Worm (Caenorhabditis elegans) whole organism, L1 larva: Measurements from ENCODE around the gene F35D11.1.
A peak's percentile ranks its signal among the peaks of the same experiment; 100 is the strongest.

ENCODE experiments used
- C04F5.9 ChIP-seq: sonication (generic microtip); optimal IDR thresholded peaks from 2 replicates; lab custom pipeline; 2016; ENCODE audit warnings: missing genetic modification characterization, missing compliant biosample characterization
- Y116A8C.19 ChIP-seq: sonication (generic microtip); optimal IDR thresholded peaks from 2 replicates; lab custom pipeline; 2016; ENCODE audit warnings: missing compliant biosample characterization, missing genetic modification characterization, borderline replicate concordance
- aly-2 ChIP-seq: fragments of 150-350 bp; optimal IDR thresholded peaks from 2 replicates; lab custom pipeline; 2014; ENCODE audit warnings: missing biosample characterization, missing genetic modification characterization
- ama-1 ChIP-seq: fragments of 150-350 bp; optimal IDR thresholded peaks from 2 replicates; lab custom pipeline; 2014
- ceh-8 ChIP-seq: fragments of 200-800 bp; sonication (Bioruptor generic); optimal IDR thresholded peaks from 2 replicates; lab custom pipeline; 2018; ENCODE audit warnings: mild to moderate bottlenecking, missing genetic modification characterization, moderate library complexity, missing compliant biosample characterization
- dpl-1 ChIP-seq, 3 experiments: fragments of 150-350 bp in 2 of 3; sonication (generic microtip) in 1 of 3; optimal IDR thresholded peaks; 2 replicates each; lab custom pipeline; 2014 to 2017; ENCODE audit warnings: missing biosample characterization in 3 of 3, missing genetic modification characterization in 3 of 3, missing genetic modification reagents in 3 of 3
- dsc-1 ChIP-seq: sonication (generic microtip); optimal IDR thresholded peaks from 2 replicates; lab custom pipeline; 2016; ENCODE audit warnings: mild to moderate bottlenecking, missing genetic modification characterization, missing compliant biosample characterization
- efl-1 ChIP-seq, 4 experiments: fragments of 150-350 bp; optimal IDR thresholded peaks in 3 of 4; peaks in 1 of 4; 1 replicate in 1 of 4; 2 replicates in 3 of 4; lab custom pipeline; 2014; ENCODE audit warnings: missing biosample characterization in 2 of 4, missing genetic modification characterization in 2 of 4, missing genetic modification reagents in 2 of 4
- egl-13 ChIP-seq: sonication (generic microtip); optimal IDR thresholded peaks from 2 replicates; lab custom pipeline; 2016; ENCODE audit warnings: missing genotype, missing genetic modification reagents, missing genetic modification characterization, missing compliant biosample characterization
- elt-2 ChIP-seq: sonication (generic microtip); optimal IDR thresholded peaks from 2 replicates; lab custom pipeline; 2016; ENCODE audit warnings: missing genetic modification characterization, mild to moderate bottlenecking, inconsistent platforms, missing compliant biosample characterization, missing genetic modification reagents
- elt-3 ChIP-seq, 6 experiments: fragments of 150-350 bp in 1 of 6; sonication (generic microtip); optimal IDR thresholded peaks; 2 replicates each; lab custom pipeline; 2017 to 2018; ENCODE audit warnings: missing biosample characterization in 6 of 6, missing genetic modification characterization in 6 of 6, inconsistent platforms in 1 of 6
- fkh-10 ChIP-seq: sonication (generic microtip); optimal IDR thresholded peaks from 2 replicates; lab custom pipeline; 2017; ENCODE audit warnings: missing biosample characterization, missing genetic modification reagents, missing genetic modification characterization
- fkh-4 ChIP-seq: sonication (generic microtip); optimal IDR thresholded peaks from 2 replicates; lab custom pipeline; 2016; ENCODE audit warnings: missing compliant biosample characterization, missing genetic modification characterization, borderline replicate concordance
- fos-1 ChIP-seq: fragments of 150-350 bp; optimal IDR thresholded peaks from 2 replicates; lab custom pipeline; 2014; ENCODE audit warnings: missing biosample characterization, missing genetic modification characterization
- grh-1 ChIP-seq: fragments of 200-800 bp; sonication (Bioruptor generic); IDR thresholded peaks from 2 replicates; pipeline ENCODE4 v1.3.6; 2022; ENCODE audit warnings: missing genetic modification reagents, missing genetic modification characterization, missing compliant biosample characterization
- hlh-17 ChIP-seq: fragments of 200-800 bp; sonication (Bioruptor generic); optimal IDR thresholded peaks from 2 replicates; lab custom pipeline; 2018; ENCODE audit warnings: missing genetic modification characterization, mild to moderate bottlenecking, missing compliant biosample characterization, moderate library complexity, borderline replicate concordance
- hpl-2 ChIP-seq: fragments of 150-350 bp; optimal IDR thresholded peaks from 2 replicates; lab custom pipeline; 2014; ENCODE audit warnings: missing biosample characterization, missing genetic modification reagents, missing genetic modification characterization
- lin-13 ChIP-seq: fragments of 150-350 bp; optimal IDR thresholded peaks from 2 replicates; lab custom pipeline; 2014; ENCODE audit warnings: missing biosample characterization, missing genetic modification reagents, missing genetic modification characterization
- lin-15B ChIP-seq: fragments of 150-350 bp; sonication (generic microtip); optimal IDR thresholded peaks from 3 replicates; lab custom pipeline; 2014; ENCODE audit warnings: missing biosample characterization, missing genetic modification characterization
- lin-35 ChIP-seq, 2 experiments: fragments of 150-350 bp; optimal IDR thresholded peaks; 2 replicates each; lab custom pipeline; 2014; ENCODE audit warnings: missing biosample characterization in 2 of 2, missing genetic modification characterization in 2 of 2, missing genetic modification reagents in 2 of 2
- lin-39 ChIP-seq: fragments of 150-350 bp; optimal IDR thresholded peaks from 2 replicates; lab custom pipeline; 2014; ENCODE audit warnings: missing biosample characterization, missing genetic modification reagents, missing genetic modification characterization
- mab-9 ChIP-seq: fragments of 200-800 bp; sonication (Bioruptor generic); IDR thresholded peaks from 2 replicates; pipeline ENCODE4 v1.3.6; 2022; ENCODE audit warnings: missing genetic modification reagents, missing genetic modification characterization, missing compliant biosample characterization
- mep-1 ChIP-seq: fragments of 150-350 bp; optimal IDR thresholded peaks from 2 replicates; lab custom pipeline; 2014; ENCODE audit warnings: missing biosample characterization, missing genetic modification characterization
- nhr-19 ChIP-seq: fragments of 200-800 bp; sonication (Bioruptor generic); conservative IDR thresholded peaks from 2 replicates; pipeline ENCODE4 v1.3.6; 2022; ENCODE audit warnings: missing genetic modification characterization, missing compliant biosample characterization
- nhr-28 ChIP-seq: fragments of 150-350 bp; optimal IDR thresholded peaks from 2 replicates; lab custom pipeline; 2014; ENCODE audit warnings: missing biosample characterization, missing genetic modification characterization
- nhr-76 ChIP-seq: sonication (generic microtip); optimal IDR thresholded peaks from 2 replicates; lab custom pipeline; 2017; ENCODE audit warnings: missing biosample characterization, missing genetic modification characterization
- nhr-77 ChIP-seq: fragments of 150-350 bp; optimal IDR thresholded peaks from 2 replicates; lab custom pipeline; 2014; ENCODE audit warnings: missing biosample characterization, missing genetic modification characterization
- nhr-84 ChIP-seq: sonication (generic microtip); optimal IDR thresholded peaks from 2 replicates; lab custom pipeline; 2017; ENCODE audit warnings: missing biosample characterization, missing genetic modification characterization
- skn-1 ChIP-seq: fragments of 150-350 bp; optimal IDR thresholded peaks from 2 replicates; lab custom pipeline; 2014; ENCODE audit warnings: missing biosample characterization, missing genetic modification characterization
- snpc-4 ChIP-seq: fragments of 150-350 bp; optimal IDR thresholded peaks from 2 replicates; lab custom pipeline; 2014; ENCODE audit warnings: missing biosample characterization, missing genetic modification characterization
- snu-23 ChIP-seq: sonication (generic microtip); optimal IDR thresholded peaks from 2 replicates; lab custom pipeline; 2016; ENCODE audit warnings: missing genetic modification characterization, missing compliant biosample characterization
- sox-4 ChIP-seq: sonication (generic microtip); optimal IDR thresholded peaks from 2 replicates; lab custom pipeline; 2016; ENCODE audit warnings: missing genetic modification characterization, missing compliant biosample characterization
- xbp-1 ChIP-seq: sonication (generic microtip); optimal IDR thresholded peaks from 2 replicates; lab custom pipeline; 2016; ENCODE audit warnings: missing genetic modification characterization, missing compliant biosample characterization
- zag-1 ChIP-seq: fragments of 150-350 bp; optimal IDR thresholded peaks from 2 replicates; lab custom pipeline; 2014; ENCODE audit warnings: missing biosample characterization, missing genetic modification characterization

The F35D11.1 gene

DNA sequence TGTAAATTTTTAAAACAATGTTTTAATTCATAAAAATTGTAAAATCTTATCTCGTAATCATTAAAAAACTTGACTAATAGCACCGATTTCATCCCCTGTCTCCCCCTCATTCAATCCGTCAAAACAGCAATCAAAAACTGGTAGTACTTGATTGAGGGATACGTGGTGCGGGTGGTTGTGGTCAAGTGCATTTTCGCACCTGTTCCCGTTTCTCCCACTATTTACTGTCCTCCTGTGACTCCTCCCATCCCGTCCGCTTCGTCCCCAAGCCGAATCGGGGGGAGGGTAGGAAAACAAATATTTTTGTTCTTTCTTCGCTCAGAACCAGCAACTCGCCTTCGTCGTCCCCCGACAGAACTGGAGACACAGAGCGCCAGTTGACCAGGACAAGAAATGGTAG lies 22.1 kb downstream of the F35D11.1 start, which contains the start of gene lgc-27:
Gene lgc-27 (plus strand): TSS at position 301 of the 400 bp plus-strand sequence.
- TF ChIP-seq nhr-19 (GFP tag; lab: Robert Waterston, UW), result no peak
- no peak for TF ChIP-seq dsc-1 (tag; lab: Kevin White, UChicago)
- TF ChIP-seq snpc-4 (tag; lab: Kevin White, UChicago), result no peak
- no peak for TF ChIP-seq skn-1 (tag; lab: Kevin White, UChicago)
- TF ChIP-seq fkh-10, result no peak

DNA sequence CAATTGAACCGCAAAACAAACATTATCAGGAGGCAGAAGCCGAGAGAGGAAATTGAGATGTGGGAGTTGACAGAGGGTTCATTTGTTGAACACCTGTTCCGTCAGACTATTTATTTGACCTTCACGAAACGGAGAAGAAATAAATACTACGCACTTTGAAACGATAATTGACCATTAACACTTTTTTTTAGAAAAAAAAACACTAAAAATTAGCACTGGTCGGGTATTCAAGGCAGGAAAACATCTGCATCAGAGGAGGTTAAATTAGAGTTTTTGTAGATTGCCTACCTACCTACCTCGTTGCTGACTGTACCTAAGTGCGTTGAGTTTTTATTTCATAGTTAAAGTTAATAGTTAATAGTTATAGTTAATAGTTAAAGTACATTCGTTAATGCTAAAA lies 23.4 kb downstream of the F35D11.1 start:
- TF ChIP-seq ama-1 (lab: Kevin White, UChicago) (no peak), lin-13 (no peak), nhr-76 (no peak), xbp-1 (tag; lab: Kevin White, UChicago) (no peak), nhr-28 (tag; lab: Kevin White, UChicago) (no peak), aly-2 (tag; lab: Kevin White, UChicago) (no peak), dpl-1 (GFP tag; optimal IDR thresholded peaks at IDR 0.05; lab: Kevin White, UChicago) (no peak), lin-35 (GFP tag; optimal IDR thresholded peaks at IDR 0.05; lab: Kevin White, UChicago) (no peak), C04F5.9 (no peak), snu-23 (GFP tag; lab: Kevin White, UChicago) (no peak), grh-1 (GFP tag; lab: Robert Waterston, UW) (no peak), elt-2 (tag; lab: Kevin White, UChicago) (no peak), hpl-2 (GFP tag; lab: Kevin White, UChicago) (no peak)
- TF ChIP-seq, all 84 proteins: peak for 0

DNA sequence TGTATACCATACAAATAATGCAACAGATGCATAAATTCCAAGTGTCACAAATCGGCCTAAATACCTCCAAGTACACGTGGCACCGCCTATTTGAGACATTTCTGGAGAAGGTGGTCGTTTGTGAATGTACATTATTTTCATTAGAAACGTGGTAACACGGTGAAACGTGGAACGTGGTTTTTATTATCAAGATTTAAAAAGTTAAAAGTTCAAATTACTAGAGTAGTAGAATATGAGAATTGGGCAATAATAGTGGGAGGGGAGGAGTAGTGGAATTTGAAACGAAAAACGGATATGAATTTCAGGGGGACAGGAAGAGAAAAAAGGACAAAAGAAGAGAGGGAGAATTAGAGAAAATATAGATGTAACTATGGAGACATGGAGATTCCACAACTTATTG lies 29.1 kb downstream of the F35D11.1 start, which contains the start of gene fut-6:
Gene fut-6 (minus strand): TSS at position 101 of the 400 bp plus-strand sequence.
- TF ChIP-seq fos-1 (tag; lab: Kevin White, UChicago), result no peak
- no peak for TF ChIP-seq nhr-77 (tag; lab: Kevin White, UChicago)
- no peak for TF ChIP-seq dsc-1 (tag; lab: Kevin White, UChicago)
- TF ChIP-seq, all 84 proteins: peak for 0

- TF ChIP-seq efl-1 (optimal IDR thresholded peaks at IDR 0.05; lab: Kevin White, UChicago) (no peak), efl-1 (GFP tag; optimal IDR thresholded peaks at IDR 0.05 in 1 of 2; lab: Kevin White, UChicago) (peak in 1 of 2 experiments; percentile 2), ceh-8 (GFP tag; lab: Kevin White, UChicago) (no peak), elt-2 (tag; lab: Kevin White, UChicago) (peak; percentile 80)
These were observed 30.7 kb downstream of the F35D11.1 start for ce11 chrII:4657370-4657769.

- TF ChIP-seq dsc-1 (tag; lab: Kevin White, UChicago) (peak; percentile 91), fkh-4 (tag; lab: Kevin White, UChicago) (peak; percentile 67), hlh-17 (GFP tag; lab: Kevin White, UChicago) (no peak)
These were observed 31.5 kb downstream of the F35D11.1 start for ce11 chrII:4658245-4658644.

ce11 chrII:4661278-4661677 lies 34.6 kb downstream of the F35D11.1 start, which contains the start of gene T05A7.13:
TSS of gene T05A7.13 (minus strand) at chrII:4661378.
- TF ChIP-seq egl-13 (tag; lab: Kevin White, UChicago), result no peak
- no peak for TF ChIP-seq dpl-1 (GFP tag; optimal IDR thresholded peaks at IDR 0.05; lab: Kevin White, UChicago)
- TF ChIP-seq nhr-84, result no peak
- no peak for TF ChIP-seq sox-4 (tag; lab: Kevin White, UChicago)
- no peak for TF ChIP-seq lin-15B (tag; lab: Kevin White, UChicago)
- no peak for TF ChIP-seq zag-1 (tag; lab: Kevin White, UChicago)
- TF ChIP-seq lin-39, result no peak
- TF ChIP-seq Y116A8C.19, result no peak
- no peak for TF ChIP-seq mab-9 (GFP tag; lab: Robert Waterston, UW)
- TF ChIP-seq elt-3 (tag; optimal IDR thresholded peaks at IDR 0.05; lab: Kevin White, UChicago), result no peak
- no peak for TF ChIP-seq mep-1 (tag; lab: Kevin White, UChicago)
